Worm (Caenorhabditis elegans) whole organism, L4/young adult: ENCODE results near the gene cho-1.

Experiments
- W03F9.2 ChIP-seq: fragments of 150-350 bp; optimal IDR thresholded peaks from 2 replicates; lab custom pipeline; 2014; ENCODE audit warnings: missing biosample characterization, missing genetic modification characterization
- dao-5 ChIP-seq: sonication (generic microtip); optimal IDR thresholded peaks from 2 replicates; lab custom pipeline; 2016; ENCODE audit warnings: missing genotype, missing genetic modification characterization, moderate library complexity, missing compliant biosample characterization
- him-1 ChIP-seq: sonication (generic microtip); optimal IDR thresholded peaks from 2 replicates; lab custom pipeline; 2016; ENCODE audit warnings: missing genotype, missing genetic modification reagents, missing genetic modification characterization, missing compliant biosample characterization

The cho-1 gene

DNA sequence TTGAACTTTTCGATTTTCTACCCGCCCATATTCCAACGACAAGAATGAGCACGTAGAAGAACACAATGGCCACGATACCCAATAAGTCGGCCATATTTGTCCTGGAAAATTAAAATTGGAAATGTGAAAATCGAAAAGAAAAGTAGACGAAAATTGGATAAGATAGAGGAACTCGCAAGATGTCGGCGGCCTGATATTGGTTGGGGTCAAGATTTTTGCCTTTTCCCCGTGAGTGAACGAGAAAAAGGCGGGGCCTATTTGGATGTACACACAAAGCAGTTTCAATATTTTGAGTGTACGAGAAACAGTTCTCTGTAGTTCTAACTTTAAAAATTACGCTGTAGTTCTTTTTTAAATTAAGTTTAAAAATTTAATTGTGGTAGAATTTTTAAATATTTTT is at the start of gene cho-1:
Gene cho-1 (minus strand): TSS at position 101 of the 400 bp plus-strand sequence.
- TF ChIP-seq him-1: no peak

DNA sequence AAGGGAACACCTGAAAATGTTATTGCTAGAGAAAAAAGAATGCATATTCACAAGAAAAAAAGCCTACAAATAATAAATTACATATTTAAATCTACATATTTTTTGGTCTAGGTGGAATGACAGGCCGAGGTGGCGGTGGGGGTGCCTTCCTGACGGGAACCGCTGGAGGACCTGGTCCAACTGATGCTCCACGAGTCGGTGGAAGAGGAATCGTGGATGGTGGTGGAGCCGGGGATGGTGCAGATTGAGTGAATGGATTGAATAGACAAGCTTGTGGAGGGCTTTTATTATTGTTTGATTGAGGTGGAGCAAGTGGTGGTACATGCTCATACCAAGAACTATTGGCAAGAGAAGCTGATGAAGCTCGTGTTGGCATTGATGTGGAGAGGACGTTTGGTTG is 47.4 kb upstream of the cho-1 start:
- TF ChIP-seq W03F9.2 (no peak), dao-5 (tag; lab: Kevin White, UChicago) (no peak)

ce11 chrIV:13258872-13259271 is 44.5 kb upstream of the cho-1 start, which contains the start of gene JC8.16:
TSS of gene JC8.16 (plus strand) at chrIV:13259172.
- TF ChIP-seq him-1 (no peak), dao-5 (tag; lab: Kevin White, UChicago) (no peak), W03F9.2 (no peak)

DNA sequence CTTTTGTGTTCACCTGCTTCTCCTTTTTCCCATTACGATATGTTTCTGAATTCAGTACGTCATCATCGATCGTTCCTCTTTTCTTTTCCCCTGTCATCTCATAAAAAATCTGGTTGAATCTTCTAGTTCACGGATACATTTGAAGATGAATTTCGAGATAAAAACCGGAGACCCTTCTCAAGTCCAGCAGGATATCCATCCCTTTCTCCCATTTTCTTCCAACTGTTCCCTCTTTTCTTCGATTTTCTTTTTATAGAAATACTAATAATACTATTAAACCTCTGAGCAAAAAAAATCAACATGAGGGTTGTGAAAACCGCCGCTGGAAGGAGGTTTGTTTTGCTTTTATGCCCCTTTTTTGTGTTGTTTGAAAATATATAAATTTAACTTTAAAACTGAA is 41.5 kb upstream of the cho-1 start, which contains the start of gene bus-12:
Gene bus-12 (plus strand): TSS at position 301 of the 400 bp plus-strand sequence.
- TF ChIP-seq W03F9.2 (no peak), him-1 (no peak), dao-5 (tag; lab: Kevin White, UChicago) (no peak)

ce11 chrIV:13253841-13254240 is 39.5 kb upstream of the cho-1 start, which contains the start of gene ttr-45:
TSS of gene ttr-45 (plus strand) at chrIV:13254225.
- TF ChIP-seq him-1 (no peak), dao-5 (tag; lab: Kevin White, UChicago) (no peak), W03F9.2 (no peak)

ce11 chrIV:13252211-13252610 is 37.8 kb upstream of the cho-1 start, which contains the start of gene ttr-51:
TSS of gene ttr-51 (minus strand) at chrIV:13252311.
- TF ChIP-seq W03F9.2: no peak
- TF ChIP-seq him-1: no peak
- TF ChIP-seq dao-5 (tag; lab: Kevin White, UChicago): no peak

ce11 chrIV:13250243-13250642 is 35.9 kb upstream of the cho-1 start:
- TF ChIP-seq dao-5 (tag; lab: Kevin White, UChicago) (no peak), him-1 (no peak), W03F9.2 (no peak)

- no peak for TF ChIP-seq dao-5 (tag; lab: Kevin White, UChicago)
- no peak for TF ChIP-seq W03F9.2
- TF ChIP-seq him-1: no peak
Measured at ce11 chrIV:13247780-13248179, 33.4 kb upstream of the cho-1 start.

DNA sequence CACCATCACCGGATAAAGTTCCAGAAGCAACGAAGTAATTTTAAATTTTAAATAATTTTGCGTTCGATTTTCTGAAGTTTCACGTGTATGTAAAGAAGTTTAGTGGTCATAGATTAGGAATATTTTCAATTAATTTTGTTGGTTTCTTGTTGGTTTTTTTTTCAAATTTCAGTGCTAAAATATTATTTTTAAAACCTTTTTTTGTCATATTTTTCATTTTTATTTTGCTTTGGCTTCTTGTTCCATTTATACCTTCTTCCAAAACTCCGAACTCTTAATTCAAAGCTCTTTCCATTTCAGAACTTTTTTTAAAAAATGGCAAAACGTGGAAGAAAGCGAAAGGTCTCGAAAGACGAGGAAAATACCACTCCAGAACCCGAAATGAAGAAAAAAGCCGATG is 32.6 kb upstream of the cho-1 start, which contains the start of gene JC8.7:
Gene JC8.7 (plus strand): TSS at position 301 of the 400 bp plus-strand sequence.
- TF ChIP-seq W03F9.2 (no peak), him-1 (no peak), dao-5 (tag; lab: Kevin White, UChicago) (no peak)

DNA sequence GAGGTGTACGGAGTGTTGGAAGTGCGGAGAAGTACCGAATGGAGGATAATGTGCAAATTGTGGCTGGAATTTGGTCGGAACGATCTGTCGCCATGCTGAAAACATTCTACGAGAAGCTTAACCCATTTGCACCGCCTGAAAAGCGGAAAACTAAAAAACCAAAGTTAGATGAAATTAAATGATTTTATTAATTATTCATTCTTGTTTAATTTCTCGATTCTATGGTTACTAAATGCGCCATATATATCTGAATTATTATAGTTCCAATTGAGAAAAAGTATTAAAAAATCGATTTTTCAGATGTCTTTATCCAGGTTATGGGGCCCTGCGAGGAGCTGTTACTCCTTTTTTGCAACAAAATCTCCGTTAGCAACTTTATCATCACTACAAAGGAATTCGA is 29.7 kb upstream of the cho-1 start, which contains the start of gene cox-11:
Gene cox-11 (plus strand): TSS at position 301 of the 400 bp plus-strand sequence.
- TF ChIP-seq W03F9.2 (no peak), dao-5 (tag; lab: Kevin White, UChicago) (no peak), him-1 (no peak)

- TF ChIP-seq him-1 (no peak), dao-5 (tag; lab: Kevin White, UChicago) (no peak), W03F9.2 (no peak)
Measured at ce11 chrIV:13243375-13243774, 29.0 kb upstream of the cho-1 start, which contains the start of gene JC8.4. TSS of gene JC8.4 (plus strand) at chrIV:13243675.

DNA sequence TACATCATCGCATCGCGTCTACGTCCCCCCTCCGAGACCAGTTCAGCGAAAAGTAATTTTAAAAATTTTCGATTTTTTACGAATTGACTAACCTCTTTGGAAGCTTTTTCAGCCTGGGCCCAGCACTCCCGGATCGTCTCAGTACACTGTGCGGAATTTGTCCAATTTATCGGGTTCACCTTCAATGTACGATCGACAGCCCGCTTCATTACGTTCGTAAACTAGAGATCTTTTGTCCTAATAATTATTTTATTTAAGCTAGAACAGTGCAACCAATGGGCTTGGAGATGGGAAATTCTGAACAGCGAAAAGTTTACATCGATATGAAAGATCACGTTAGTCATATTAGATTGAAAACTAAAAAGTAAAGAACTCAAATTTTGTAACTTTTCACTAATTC is 27.0 kb upstream of the cho-1 start:
- TF ChIP-seq him-1 (no peak), W03F9.2 (no peak), dao-5 (tag; lab: Kevin White, UChicago) (no peak)

DNA sequence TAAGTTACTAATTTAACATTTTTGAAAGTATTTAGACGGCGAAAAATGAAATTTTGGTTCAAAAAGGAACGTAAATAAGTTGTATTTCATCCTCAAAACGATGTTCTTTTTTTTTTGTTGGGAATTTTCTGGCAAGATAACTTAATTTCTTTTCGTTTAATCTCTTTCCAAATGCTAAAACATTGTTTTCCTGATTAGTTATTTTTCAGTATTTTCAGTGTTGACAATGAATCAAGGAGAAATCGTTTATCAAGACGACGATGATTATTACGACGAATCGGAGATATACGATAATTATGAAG is 26.4 kb upstream of the cho-1 start, which contains the start of gene lin-54:
Gene lin-54 (plus strand): TSS at position 203 of the 302 bp plus-strand sequence.
- TF ChIP-seq W03F9.2 (no peak), dao-5 (tag; lab: Kevin White, UChicago) (no peak), him-1 (no peak)

DNA sequence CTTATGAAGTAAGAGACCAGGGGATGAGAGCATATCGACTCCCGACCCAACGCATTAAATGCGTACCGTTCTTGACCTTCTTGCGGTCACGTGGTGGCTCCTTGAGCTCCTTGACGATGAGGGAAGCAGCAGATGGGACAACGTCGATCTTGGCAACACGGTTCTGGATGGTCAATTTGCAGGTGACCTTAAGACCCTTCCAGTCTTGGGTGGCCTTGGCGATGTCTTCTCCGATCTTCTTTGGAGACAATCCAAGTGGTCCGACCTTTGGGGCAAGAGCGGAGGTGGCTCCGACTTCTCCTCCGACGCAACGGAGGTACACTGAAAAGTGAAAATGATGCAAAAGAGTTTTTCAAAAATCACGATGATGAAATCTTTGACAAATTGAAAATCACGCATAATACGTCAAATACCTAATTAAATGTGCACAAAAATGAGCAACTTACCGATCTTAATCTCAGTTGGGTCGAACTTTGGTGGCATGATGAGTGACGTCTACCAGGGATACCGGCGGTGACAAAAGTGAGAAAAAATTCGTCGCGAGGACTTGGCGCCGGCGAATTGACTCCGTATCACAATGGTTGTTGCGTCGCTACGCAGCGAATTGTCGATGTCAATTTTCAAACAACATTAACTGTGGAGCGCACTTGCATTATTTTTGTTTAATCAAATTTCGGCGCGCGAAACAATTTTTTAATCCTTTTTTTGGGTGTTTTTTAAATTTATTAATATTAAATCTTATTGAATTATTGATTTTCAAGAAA is 25.9 kb upstream of the cho-1 start, which contains the start of gene rpl-12:
Gene rpl-12 (minus strand): TSS at position 574 of the 764 bp plus-strand sequence.
- no peak for TF ChIP-seq dao-5 (tag; lab: Kevin White, UChicago)
- peak; percentile 98 for TF ChIP-seq W03F9.2
- peak; percentile 92 for TF ChIP-seq him-1
